Fruit fly (Drosophila melanogaster): ENCODE data around the gene lic.

The lic gene

DNA sequence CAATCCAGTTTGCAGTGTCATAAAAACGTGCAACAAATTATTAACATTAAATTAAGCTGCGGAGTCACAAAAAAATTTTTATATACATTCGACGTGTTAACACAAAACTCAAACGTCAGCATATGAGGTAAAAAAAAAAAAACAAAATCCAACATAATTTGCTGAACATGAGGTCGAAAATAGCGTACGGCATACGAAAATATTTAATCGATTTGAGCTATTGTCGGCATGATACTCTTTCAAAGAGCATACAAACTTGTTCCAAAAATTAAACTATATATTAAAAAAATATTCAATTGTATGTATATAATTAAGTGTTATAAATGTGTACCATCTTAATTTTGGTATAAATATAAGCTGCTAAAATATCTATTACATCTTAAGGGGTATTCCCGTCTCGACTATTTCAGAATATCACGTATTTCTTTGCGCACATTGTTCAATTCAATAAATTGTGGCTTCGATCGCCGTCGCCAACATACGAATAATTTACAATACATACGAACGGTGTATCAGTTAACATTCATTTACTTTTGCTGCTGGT, 18.7 kb downstream of the lic start (continued):
- TF ChIP-seq HLHmδ (GFP tag; optimal IDR thresholded peaks at IDR 0.05) (no peak), cwo (GFP tag; optimal IDR thresholded peaks at IDR 0.05) (peak; percentile 46), Spps (tag; optimal IDR thresholded peaks at IDR 0.05) (no peak), CG11560 (tag; IDR thresholded peaks at IDR 0.05) (no peak), CG18262 (tag; optimal IDR thresholded peaks at IDR 0.05) (peak; percentile 42), CG8089 (GFP tag; optimal IDR thresholded peaks at IDR 0.05) (no peak), CG12769 (tag; optimal IDR thresholded peaks at IDR 0.05) (peak; percentile 38), mld (GFP tag; IDR thresholded peaks at IDR 0.05; ENCODE audit: partially characterized antibody) (no peak), insv (GFP tag; optimal IDR thresholded peaks at IDR 0.05) (no peak), emc (GFP tag; optimal IDR thresholded peaks at IDR 0.05) (no peak), nerfin-1 (tag; optimal IDR thresholded peaks at IDR 0.05) (no peak), ewg (GFP tag; optimal IDR thresholded peaks at IDR 0.05) (no peak), CG2678 (tag; optimal IDR thresholded peaks at IDR 0.05) (peak; percentile 75), CG12659 (GFP tag; optimal IDR thresholded peaks at IDR 0.05) (peak; percentile 39), Lpt (GFP tag; optimal IDR thresholded peaks at IDR 0.05) (no peak), bcd (GFP tag; optimal IDR thresholded peaks at IDR 0.05) (peak; percentile 34), otp (GFP tag; IDR thresholded peaks at IDR 0.05) (no peak), CG3838 (GFP tag; optimal IDR thresholded peaks at IDR 0.05) (no peak), vfl (GFP tag; optimal IDR thresholded peaks at IDR 0.05) (no peak), Mad (GFP tag; optimal IDR thresholded peaks at IDR 0.05) (no peak), Blimp-1 (GFP tag; optimal IDR thresholded peaks at IDR 0.05) (peak; percentile 44), CG7839 (tag; optimal IDR thresholded peaks at IDR 0.05) (peak; percentile 61), Hey (tag; optimal IDR thresholded peaks at IDR 0.05) (no peak), ssp (GFP tag; IDR thresholded peaks at IDR 0.05) (0 out of 2 replicates have a peak, but pooled peaks have one; percentile 23), en (GFP tag; optimal IDR thresholded peaks at IDR 0.05) (no peak), Ets65A (GFP tag) (no peak), CG33557 (GFP tag; optimal IDR thresholded peaks at IDR 0.05) (no peak), fru (optimal IDR thresholded peaks at IDR 0.05) (no peak), CG7786 (GFP tag; optimal IDR thresholded peaks at IDR 0.05) (no peak), Lhr (GFP tag; optimal IDR thresholded peaks at IDR 0.05) (no peak), D19B (GFP tag; optimal IDR thresholded peaks at IDR 0.05) (peak; percentile 88), crp (GFP tag; optimal IDR thresholded peaks at IDR 0.05) (no peak), CG6854 (GFP tag; optimal IDR thresholded peaks at IDR 0.05) (no peak), CG9437 (GFP tag; optimal IDR thresholded peaks at IDR 0.05) (peak; percentile 3), Fer1 (GFP tag; optimal IDR thresholded peaks at IDR 0.05) (peak; percentile 55), CG8281 (tag; optimal IDR thresholded peaks at IDR 0.05) (no peak), fd3F (GFP tag; optimal IDR thresholded peaks at IDR 0.05) (peak; percentile 51), CG13123 (GFP tag; optimal IDR thresholded peaks at IDR 0.05) (no peak), CG14667 (GFP tag; IDR thresholded peaks at IDR 0.05) (no peak)

DNA sequence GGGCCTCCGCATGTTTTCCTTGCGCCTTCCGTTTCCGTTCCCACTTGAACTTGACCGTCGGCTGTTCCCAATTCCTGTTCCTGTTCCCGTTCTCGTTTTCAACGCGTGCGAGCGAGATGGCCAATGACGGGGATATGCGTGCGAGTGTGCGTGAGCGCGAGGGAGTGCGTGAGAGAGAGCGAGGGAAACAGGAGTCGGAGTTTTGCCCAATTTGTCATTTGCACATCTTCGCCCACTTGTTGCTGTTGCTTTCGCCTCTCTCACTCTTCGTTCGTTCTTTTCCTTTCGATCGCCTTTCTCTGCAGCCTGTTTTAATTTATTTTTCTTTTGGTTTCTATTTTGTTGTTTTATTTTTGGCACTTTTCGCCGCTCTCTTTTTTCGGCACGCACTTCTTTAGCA, 20.9 kb downstream of the lic start:
- TF ChIP-seq chinmo (GFP tag; IDR thresholded peaks at IDR 0.05; ENCODE audit: partially characterized antibody) (no peak), CG34422 (GFP tag; IDR thresholded peaks at IDR 0.05) (no peak), CG10959 (GFP tag; IDR thresholded peaks at IDR 0.05) (no peak), Hand (GFP tag; optimal IDR thresholded peaks at IDR 0.05) (no peak), NC2β (GFP tag; optimal IDR thresholded peaks at IDR 0.05) (no peak), NfI (GFP tag; optimal IDR thresholded peaks at IDR 0.05) (no peak), Dll (GFP tag; IDR thresholded peaks at IDR 0.05; ENCODE audit: partially characterized antibody) (no peak), CG6813 (GFP tag; optimal IDR thresholded peaks at IDR 0.05) (no peak), CG10321 (GFP tag; IDR thresholded peaks at IDR 0.05) (peak; percentile 38; the same call in 1 of the 2 replicates), salm (tag; optimal IDR thresholded peaks at IDR 0.05) (no peak), dm (GFP tag; optimal IDR thresholded peaks at IDR 0.05) (no peak), CG7928 (GFP tag; optimal IDR thresholded peaks at IDR 0.05) (no peak), HHEX (GFP tag; optimal IDR thresholded peaks at IDR 0.05) (no peak), ftz-f1 (GFP tag; optimal IDR thresholded peaks at IDR 0.05) (no peak)

Measured in whole organism, embryonic.